Worm (Caenorhabditis elegans) whole organism, L3 larva: Measurements from ENCODE around the gene pbo-4.

Experiments used
- R02D3.7 ChIP-seq: fragments of 150-350 bp; optimal IDR thresholded peaks from 2 replicates; lab custom pipeline; 2014; ENCODE audit warnings: missing biosample characterization, missing genetic modification characterization
- aly-2 ChIP-seq: fragments of 150-350 bp; optimal IDR thresholded peaks from 2 replicates; lab custom pipeline; 2014; ENCODE audit warnings: missing biosample characterization, missing genetic modification characterization
- ceh-82 ChIP-seq: fragments of 150-350 bp; optimal IDR thresholded peaks from 2 replicates; lab custom pipeline; 2014; ENCODE audit warnings: missing biosample characterization, missing genetic modification characterization
- daf-12 ChIP-seq: fragments of 150-350 bp; optimal IDR thresholded peaks from 2 replicates; lab custom pipeline; 2014; ENCODE audit warnings: missing biosample characterization, missing genetic modification reagents, missing genetic modification characterization
- egl-27 ChIP-seq: sonication (generic microtip); optimal IDR thresholded peaks from 4 replicates; lab custom pipeline; 2017; ENCODE audit warnings: missing biosample characterization, missing genetic modification reagents, missing genetic modification characterization
- elt-2 ChIP-seq: sonication (generic microtip); optimal IDR thresholded peaks from 2 replicates; lab custom pipeline; 2016; ENCODE audit warnings: missing genetic modification reagents, mild to moderate bottlenecking, missing genetic modification characterization, missing compliant biosample characterization
- elt-3 ChIP-seq, 3 experiments: fragments of 150-350 bp in 1 of 3; sonication (generic microtip) in 2 of 3; optimal IDR thresholded peaks; 2 replicates in 2 of 3; 4 replicates in 1 of 3; lab custom pipeline; 2014 to 2017; ENCODE audit warnings: missing biosample characterization in 3 of 3, missing genetic modification characterization in 3 of 3
- fkh-2 ChIP-seq: fragments of 150-350 bp; optimal IDR thresholded peaks from 2 replicates; lab custom pipeline; 2014; ENCODE audit warnings: missing biosample characterization, missing genetic modification reagents, missing genetic modification characterization
- jun-1 ChIP-seq: fragments of 150-350 bp; optimal IDR thresholded peaks from 2 replicates; lab custom pipeline; 2014; ENCODE audit warnings: missing biosample characterization, missing genetic modification reagents, missing genetic modification characterization
- lin-39 ChIP-seq: fragments of 150-350 bp; optimal IDR thresholded peaks from 2 replicates; lab custom pipeline; 2018; ENCODE audit warnings: missing biosample characterization, missing genetic modification reagents, missing genetic modification characterization
- lsy-12 ChIP-seq: sonication (generic microtip); optimal IDR thresholded peaks from 2 replicates; lab custom pipeline; 2016; ENCODE audit warnings: mild to moderate bottlenecking, missing genetic modification characterization, missing compliant biosample characterization
- mdl-1 ChIP-seq: fragments of 150-350 bp; optimal IDR thresholded peaks from 2 replicates; lab custom pipeline; 2014; ENCODE audit warnings: missing biosample characterization, missing genetic modification characterization
- mml-1 ChIP-seq: fragments of 150-350 bp; sonication (generic microtip); optimal IDR thresholded peaks from 3 replicates; lab custom pipeline; 2014; ENCODE audit warnings: missing biosample characterization, missing genetic modification characterization
- nhr-11 ChIP-seq: fragments of 150-350 bp; optimal IDR thresholded peaks from 2 replicates; lab custom pipeline; 2014; ENCODE audit warnings: missing biosample characterization, missing genetic modification characterization
- nhr-237 ChIP-seq: fragments of 150-350 bp; optimal IDR thresholded peaks from 2 replicates; lab custom pipeline; 2014; ENCODE audit warnings: missing biosample characterization, missing genetic modification characterization
- nhr-28 ChIP-seq: fragments of 150-350 bp; optimal IDR thresholded peaks from 2 replicates; lab custom pipeline; 2014; ENCODE audit warnings: missing biosample characterization, missing genetic modification characterization
- nhr-77 ChIP-seq: fragments of 150-350 bp; optimal IDR thresholded peaks from 2 replicates; lab custom pipeline; 2014; ENCODE audit warnings: missing biosample characterization, missing genetic modification characterization
- pha-4 ChIP-seq: fragments of 150-350 bp; optimal IDR thresholded peaks from 2 replicates; lab custom pipeline; 2014; ENCODE audit warnings: missing biosample characterization, missing genetic modification reagents, missing genetic modification characterization
- pqm-1 ChIP-seq: fragments of 150-350 bp; optimal IDR thresholded peaks from 2 replicates; lab custom pipeline; 2017; ENCODE audit warnings: missing biosample characterization, missing genetic modification characterization, inconsistent platforms
- sea-2 ChIP-seq: fragments of 150-350 bp; sonication (generic microtip); optimal IDR thresholded peaks from 4 replicates; lab custom pipeline; 2014; ENCODE audit warnings: missing biosample characterization, missing genetic modification reagents, missing genetic modification characterization
- skn-1 ChIP-seq: fragments of 150-350 bp; optimal IDR thresholded peaks from 2 replicates; lab custom pipeline; 2014; ENCODE audit warnings: missing biosample characterization, missing genetic modification characterization
- tbx-2 ChIP-seq: sonication (generic microtip); optimal IDR thresholded peaks from 2 replicates; lab custom pipeline; 2016; ENCODE audit warnings: mild to moderate bottlenecking, missing genetic modification characterization, missing compliant biosample characterization
- unc-62 ChIP-seq: fragments of 150-350 bp; sonication (generic microtip); optimal IDR thresholded peaks from 4 replicates; lab custom pipeline; 2014; ENCODE audit warnings: missing biosample characterization, missing genetic modification reagents, missing genetic modification characterization
- ztf-11 ChIP-seq: fragments of 150-350 bp; optimal IDR thresholded peaks from 2 replicates; lab custom pipeline; 2014; ENCODE audit warnings: missing biosample characterization, missing genetic modification characterization
- ztf-4 ChIP-seq: fragments of 150-350 bp; optimal IDR thresholded peaks from 2 replicates; lab custom pipeline; 2014; ENCODE audit warnings: missing biosample characterization, missing genetic modification characterization

pbo-4 gene

DNA sequence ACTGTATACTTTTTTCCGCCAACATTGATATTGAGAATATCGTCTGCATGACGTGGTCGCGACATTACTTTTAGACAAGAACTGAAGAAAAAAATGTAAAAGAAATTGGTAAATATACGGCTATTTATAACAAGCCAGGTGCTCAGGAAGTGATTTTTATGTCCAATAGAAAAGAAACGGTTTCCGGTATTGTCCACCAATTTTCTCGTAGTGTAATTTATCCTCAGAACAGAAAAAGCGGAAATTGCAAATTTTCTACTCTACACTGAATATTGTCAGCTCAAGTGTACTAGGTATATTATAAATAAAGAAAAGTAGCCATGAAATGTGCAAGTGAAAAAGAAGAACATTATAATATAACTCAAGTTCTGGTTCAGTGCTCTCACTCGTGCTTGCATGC lies 45.2 kb downstream of the pbo-4 start, which contains the start of gene F59F3.6:
TSS of gene F59F3.6 (minus strand) at position 101 of the 400 bp plus-strand sequence.
- TF ChIP-seq elt-3 (tag; optimal IDR thresholded peaks at IDR 0.05; lab: Kevin White, UChicago) (no peak), tbx-2 (tag; lab: Kevin White, UChicago) (peak; percentile 38), mdl-1 (tag; lab: Kevin White, UChicago) (no peak), egl-27 (tag; lab: Kevin White, UChicago) (no peak)

DNA sequence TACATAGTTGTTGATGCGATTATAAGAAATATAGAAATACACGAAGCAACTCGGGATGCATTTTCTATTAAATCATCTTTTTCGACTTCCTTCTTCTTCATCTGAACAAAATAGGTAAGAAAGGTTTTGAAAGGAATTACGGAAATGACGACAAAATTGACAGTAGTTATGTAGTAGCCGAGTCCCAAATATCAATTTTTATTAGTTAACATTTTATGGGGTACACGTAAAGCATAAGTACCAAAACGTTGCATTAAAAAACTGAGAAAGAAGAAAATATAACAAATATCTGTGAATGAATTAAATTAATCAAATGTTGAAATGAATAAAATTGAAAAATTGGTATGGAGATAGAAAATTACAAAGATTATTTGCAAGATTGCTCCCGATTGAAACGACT lies 47.8 kb downstream of the pbo-4 start, which contains the start of gene col-177:
TSS of gene col-177 (minus strand) at position 101 of the 400 bp plus-strand sequence.
- TF ChIP-seq pha-4 (tag; lab: Kevin White, UChicago) (no peak), unc-62 (GFP tag; lab: Kevin White, UChicago) (no peak), skn-1 (tag; lab: Kevin White, UChicago) (no peak), mml-1 (tag; lab: Kevin White, UChicago) (no peak), lin-39 (tag; lab: Kevin White, UChicago) (no peak), nhr-28 (tag; lab: Kevin White, UChicago) (no peak), daf-12 (tag; lab: Kevin White, UChicago) (no peak), aly-2 (tag; lab: Kevin White, UChicago) (no peak), R02D3.7 (tag; lab: Kevin White, UChicago) (no peak), ztf-4 (tag; lab: Kevin White, UChicago) (no peak)

DNA sequence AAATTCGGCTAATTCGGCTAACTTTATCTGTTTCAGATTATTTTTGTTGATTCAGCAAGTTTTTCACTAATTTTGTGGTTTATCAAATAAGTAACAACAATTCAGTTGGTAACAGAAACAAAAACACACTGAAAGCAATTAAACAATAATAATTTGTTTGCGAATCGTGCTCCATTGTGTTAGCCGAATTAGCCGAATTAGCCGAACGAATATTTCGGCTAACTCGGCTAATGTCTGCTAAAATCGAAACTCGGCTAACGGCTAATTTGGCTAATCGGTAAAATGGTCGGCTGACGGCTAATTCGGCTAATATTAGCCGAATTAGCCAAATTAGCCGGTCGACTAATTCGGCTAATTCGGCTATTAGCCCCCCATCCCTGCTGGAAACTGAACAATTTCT lies 49.8 kb downstream of the pbo-4 start:
- TF ChIP-seq elt-2 (no peak), nhr-11 (no peak), lsy-12 (tag; lab: Kevin White, UChicago) (no peak), tbx-2 (tag; lab: Kevin White, UChicago) (no peak), nhr-237 (tag; lab: Kevin White, UChicago) (no peak), daf-12 (tag; lab: Kevin White, UChicago) (no peak), jun-1 (tag; lab: Kevin White, UChicago) (no peak), sea-2 (GFP tag; lab: Kevin White, UChicago) (no peak), fkh-2 (tag; lab: Kevin White, UChicago) (no peak), nhr-77 (tag; lab: Kevin White, UChicago) (no peak), ztf-11 (no peak)

DNA sequence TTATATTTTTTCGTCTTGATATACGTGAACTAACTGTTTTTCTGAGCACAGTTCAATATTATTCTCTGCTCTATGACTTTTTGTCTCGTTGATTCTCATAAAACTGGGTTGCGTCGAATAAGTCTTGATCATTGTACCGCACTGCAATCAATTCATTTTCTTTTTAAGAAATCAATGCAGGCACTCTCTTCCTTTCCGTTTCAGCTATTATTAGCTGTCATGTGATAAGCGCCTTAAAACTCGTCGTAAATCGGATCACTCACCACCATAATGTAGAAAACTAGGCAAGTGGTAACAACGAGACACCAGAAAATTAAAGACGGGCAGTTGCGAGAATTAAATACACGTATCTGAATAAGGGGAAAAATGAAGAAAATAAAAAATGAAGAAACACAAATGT lies 53.5 kb downstream of the pbo-4 start:
- TF ChIP-seq elt-2 (peak; percentile 58), pqm-1 (peak; percentile 50), ceh-82 (tag; lab: Kevin White, UChicago) (no peak)
